Worm (Caenorhabditis elegans) whole organism, mixed stage, embryonic: ENCODE results near the gene sulp-5.

ENCODE experiments used
- ceh-83 ChIP-seq: fragments of 200-800 bp; sonication (Bioruptor generic); optimal IDR thresholded peaks from 2 replicates; lab custom pipeline; 2018; ENCODE audit warnings: mild to moderate bottlenecking, missing genetic modification characterization, missing compliant biosample characterization
- flh-1 ChIP-seq: fragments of 200-800 bp; sonication (Bioruptor generic); optimal IDR thresholded peaks from 2 replicates; lab custom pipeline; 2018; ENCODE audit warnings: mild to moderate bottlenecking, missing genetic modification characterization, moderate library complexity, missing compliant biosample characterization
- sem-2 ChIP-seq: fragments of 200-800 bp; sonication (Bioruptor generic); optimal IDR thresholded peaks from 2 replicates; lab custom pipeline; 2018; ENCODE audit warnings: mild to moderate bottlenecking, missing genetic modification characterization, missing compliant biosample characterization
- unc-62 ChIP-seq: fragments of 150-350 bp; optimal IDR thresholded peaks from 2 replicates; lab custom pipeline; 2014; ENCODE audit warnings: missing biosample characterization, missing genetic modification reagents, missing genetic modification characterization

The sulp-5 gene

DNA sequence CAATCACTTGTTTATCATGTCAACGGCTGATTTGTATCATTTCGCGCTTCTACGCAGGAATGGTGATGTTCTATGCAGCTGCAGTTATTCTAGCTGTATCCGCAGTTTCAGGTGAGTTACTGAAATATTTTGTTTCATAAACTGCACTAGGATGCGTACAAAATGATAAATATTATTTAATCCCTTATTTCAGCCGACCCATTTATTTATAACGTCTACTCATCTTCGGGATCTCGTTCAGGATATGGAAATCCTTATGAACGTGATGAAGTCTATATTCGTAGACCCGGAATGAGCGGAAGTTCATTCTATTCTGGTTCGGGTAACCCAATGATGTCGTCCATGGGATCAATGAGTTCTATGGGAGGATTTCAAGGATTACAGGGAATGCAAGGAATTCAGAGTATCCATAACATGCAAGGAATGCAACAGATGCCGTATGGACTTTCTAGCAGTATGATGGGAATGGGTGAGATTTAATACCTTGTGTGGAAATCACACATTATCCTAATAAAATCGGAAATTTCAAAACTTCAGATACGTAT lies 49.3 kb downstream of the sulp-5 start, which contains the start of gene F58H1.2:
TSS of gene F58H1.2 (plus strand) at position 51 of the 545 bp plus-strand sequence.
- TF ChIP-seq sem-2 (GFP tag; lab: Kevin White, UChicago) (no peak), flh-1 (GFP tag; lab: Kevin White, UChicago) (no peak), unc-62 (no peak), ceh-83 (GFP tag; lab: Kevin White, UChicago) (no peak)
